Worm (Caenorhabditis elegans) whole organism, L4 larva: ENCODE results near the gene eif-3.L.

Experiments used
- F37D6.2 ChIP-seq: sonication (generic microtip); optimal IDR thresholded peaks from 2 replicates; lab custom pipeline; 2016; ENCODE audit warnings: mild to moderate bottlenecking, missing genetic modification characterization, missing compliant biosample characterization
- T26A8.4 ChIP-seq: fragments of 200-800 bp; sonication (Bioruptor generic); IDR thresholded peaks from 2 replicates; pipeline ENCODE4 v1.3.6; 2022; ENCODE audit warnings: missing genetic modification characterization, missing compliant biosample characterization
- Y105C5A.15 ChIP-seq: fragments of 200-800 bp; sonication (Bioruptor generic); IDR thresholded peaks from 2 replicates; pipeline ENCODE4 v1.3.6; 2022; ENCODE audit warnings: missing genetic modification characterization, missing compliant biosample characterization
- Y5F2A.4 ChIP-seq: fragments of 200-800 bp; sonication (Bioruptor generic); optimal IDR thresholded peaks from 2 replicates; lab custom pipeline; 2018; ENCODE audit warnings: mild to moderate bottlenecking, missing genetic modification characterization, missing compliant biosample characterization
- ZK546.5 ChIP-seq, 2 experiments: sonication (generic microtip); optimal IDR thresholded peaks; 2 replicates each; lab custom pipeline; 2017; ENCODE audit warnings: missing biosample characterization in 2 of 2, missing genetic modification characterization in 2 of 2
- aha-1 ChIP-seq: fragments of 150-350 bp; peaks from one replicate; lab custom pipeline; 2014; ENCODE audit warnings: missing biosample characterization, missing genetic modification characterization
- arid-1 ChIP-seq: fragments of 200-800 bp; sonication (Bioruptor generic); conservative IDR thresholded peaks from 2 replicates; pipeline ENCODE4 v1.3.6; 2022; ENCODE audit warnings: missing genetic modification reagents, missing genetic modification characterization, missing compliant biosample characterization
- ceh-20 ChIP-seq: fragments of 200-800 bp; sonication (Bioruptor generic); IDR thresholded peaks from 2 replicates; pipeline ENCODE4 v1.3.6; 2022; ENCODE audit warnings: missing genetic modification reagents, missing genetic modification characterization, missing compliant biosample characterization
- ceh-32 ChIP-seq: sonication (generic microtip); optimal IDR thresholded peaks from 2 replicates; lab custom pipeline; 2016; ENCODE audit warnings: mild to moderate bottlenecking, missing genetic modification characterization, missing compliant biosample characterization; ENCODE audit not compliant: poor library complexity
- ceh-44 ChIP-seq: fragments of 200-800 bp; sonication (Bioruptor generic); IDR thresholded peaks from 2 replicates; pipeline ENCODE4 v1.3.6; 2022; ENCODE audit warnings: missing genetic modification reagents, missing genetic modification characterization, missing compliant biosample characterization
- ceh-82 ChIP-seq: sonication (generic microtip); optimal IDR thresholded peaks from 2 replicates; lab custom pipeline; 2017; ENCODE audit warnings: missing biosample characterization, missing genetic modification characterization
- ctbp-1 ChIP-seq: fragments of 200-800 bp; sonication (Bioruptor generic); IDR thresholded peaks from 2 replicates; pipeline ENCODE4 v1.3.6; 2022; ENCODE audit warnings: missing genetic modification reagents, missing genetic modification characterization, missing compliant biosample characterization
- dmd-8 ChIP-seq: fragments of 200-800 bp; sonication (Bioruptor generic); IDR thresholded peaks from 2 replicates; pipeline ENCODE4 v1.3.6; 2022; ENCODE audit warnings: missing genetic modification characterization, missing compliant biosample characterization
- dpl-1 ChIP-seq: fragments of 150-350 bp; optimal IDR thresholded peaks from 2 replicates; lab custom pipeline; 2014; ENCODE audit warnings: missing biosample characterization, missing genetic modification reagents, missing genetic modification characterization
- duxl-1 ChIP-seq: sonication (generic microtip); optimal IDR thresholded peaks from 2 replicates; lab custom pipeline; 2016; ENCODE audit warnings: mild to moderate bottlenecking, missing genetic modification characterization, moderate library complexity, missing compliant biosample characterization; ENCODE audit not compliant: poor library complexity
- dve-1 ChIP-seq: sonication (generic microtip); optimal IDR thresholded peaks from 2 replicates; lab custom pipeline; 2017; ENCODE audit warnings: antibody characterized with exemption, mild to moderate bottlenecking, missing genetic modification characterization, missing compliant biosample characterization; ENCODE audit not compliant: insufficient read depth
- hif-1 ChIP-seq, 2 experiments: sonication (generic microtip); optimal IDR thresholded peaks; 2 replicates each; lab custom pipeline; 2016 to 2017; ENCODE audit warnings: missing compliant biosample characterization in 2 of 2, missing genetic modification characterization in 2 of 2, missing genetic modification reagents in 2 of 2, missing genotype in 2 of 2, mild to moderate bottlenecking in 1 of 2
- hlh-11 ChIP-seq: fragments of 200-800 bp; sonication (Bioruptor generic); optimal IDR thresholded peaks from 2 replicates; lab custom pipeline; 2018; ENCODE audit warnings: mild to moderate bottlenecking, missing genetic modification characterization, missing compliant biosample characterization
- hlh-30 ChIP-seq: sonication (generic microtip); optimal IDR thresholded peaks from 2 replicates; lab custom pipeline; 2017; ENCODE audit warnings: antibody characterized with exemption, mild to moderate bottlenecking, missing genetic modification characterization, missing compliant biosample characterization; ENCODE audit not compliant: insufficient read depth
- jun-1 ChIP-seq: fragments of 150-350 bp; optimal IDR thresholded peaks from 2 replicates; lab custom pipeline; 2014; ENCODE audit warnings: missing biosample characterization, missing genetic modification reagents, missing genetic modification characterization
- lin-13 ChIP-seq: fragments of 150-350 bp; optimal IDR thresholded peaks from 2 replicates; lab custom pipeline; 2014; ENCODE audit warnings: missing biosample characterization, missing genetic modification reagents, missing genetic modification characterization
- lin-15B ChIP-seq: fragments of 150-350 bp; sonication (generic microtip); optimal IDR thresholded peaks from 3 replicates; lab custom pipeline; 2014; ENCODE audit warnings: missing biosample characterization, missing genetic modification characterization
- lin-29 ChIP-seq: fragments of 200-800 bp; sonication (Bioruptor generic); IDR thresholded peaks from 2 replicates; pipeline ENCODE4 v1.3.6; 2022; ENCODE audit warnings: missing genetic modification reagents, missing genetic modification characterization, missing compliant biosample characterization
- lin-38 ChIP-seq: fragments of 200-800 bp; sonication (Bioruptor generic); IDR thresholded peaks from 2 replicates; pipeline ENCODE4 v1.3.6; 2022; ENCODE audit warnings: missing genetic modification reagents, missing genetic modification characterization, missing compliant biosample characterization
- lsy-2 ChIP-seq, 2 experiments: fragments of 150-350 bp in 1 of 2; sonication (generic microtip) in 1 of 2; optimal IDR thresholded peaks; 2 replicates each; lab custom pipeline; 2014 to 2017; ENCODE audit warnings: missing biosample characterization in 2 of 2, missing genetic modification characterization in 2 of 2
- mdl-1 ChIP-seq, 2 experiments: fragments of 150-350 bp in 1 of 2; sonication (generic microtip) in 1 of 2; optimal IDR thresholded peaks; 2 replicates each; lab custom pipeline; 2014 to 2017; ENCODE audit warnings: missing biosample characterization in 2 of 2, missing genetic modification characterization in 2 of 2
- mep-1 ChIP-seq: fragments of 150-350 bp; sonication (generic microtip); optimal IDR thresholded peaks from 3 replicates; lab custom pipeline; 2014; ENCODE audit warnings: missing biosample characterization, missing genetic modification characterization
- nhr-10 ChIP-seq: fragments of 150-350 bp; optimal IDR thresholded peaks from 2 replicates; lab custom pipeline; 2014; ENCODE audit warnings: missing biosample characterization, missing genetic modification characterization
- nhr-6 ChIP-seq: fragments of 150-350 bp; optimal IDR thresholded peaks from 2 replicates; lab custom pipeline; 2014; ENCODE audit warnings: missing biosample characterization, missing genetic modification characterization
- nhr-76 ChIP-seq: fragments of 150-350 bp; optimal IDR thresholded peaks from 2 replicates; lab custom pipeline; 2014; ENCODE audit warnings: missing biosample characterization, missing genetic modification characterization
- nhr-77 ChIP-seq: fragments of 150-350 bp; optimal IDR thresholded peaks from 2 replicates; lab custom pipeline; 2014; ENCODE audit warnings: missing biosample characterization, missing genetic modification characterization
- pha-4 ChIP-seq, 2 experiments: fragments of 150-350 bp in 1 of 2; fragments of 200-800 bp in 1 of 2; sonication (Bioruptor generic) in 1 of 2; IDR thresholded peaks in 1 of 2; optimal IDR thresholded peaks in 1 of 2; 2 replicates each; pipeline versions ENCODE4 v1.3.6 to Lab custom; 2014 to 2022; ENCODE audit warnings: missing genetic modification characterization in 2 of 2, missing genetic modification reagents in 2 of 2, missing biosample characterization in 1 of 2, missing compliant biosample characterization in 1 of 2
- php-3 ChIP-seq: fragments of 200-800 bp; sonication (Bioruptor generic); IDR thresholded peaks from 2 replicates; pipeline ENCODE4 v1.3.6; 2022; ENCODE audit warnings: missing genetic modification reagents, missing genetic modification characterization, missing compliant biosample characterization
- rbr-2 ChIP-seq: sonication (generic microtip); optimal IDR thresholded peaks from 2 replicates; lab custom pipeline; 2016; ENCODE audit warnings: missing genotype, missing genetic modification characterization, missing compliant biosample characterization
- set-16 ChIP-seq: fragments of 200-800 bp; sonication (Bioruptor generic); IDR thresholded peaks from 2 replicates; pipeline ENCODE4 v1.3.6; 2022; ENCODE audit warnings: missing genetic modification reagents, missing genetic modification characterization, missing compliant biosample characterization
- snpc-4 ChIP-seq: fragments of 150-350 bp; optimal IDR thresholded peaks from 2 replicates; lab custom pipeline; 2014; ENCODE audit warnings: missing biosample characterization, missing genetic modification characterization
- spr-1 ChIP-seq: sonication (generic microtip); optimal IDR thresholded peaks from 2 replicates; lab custom pipeline; 2016; ENCODE audit warnings: mild to moderate bottlenecking, missing genetic modification characterization, missing compliant biosample characterization
- unc-39 ChIP-seq: sonication (generic microtip); optimal IDR thresholded peaks from 2 replicates; lab custom pipeline; 2017; ENCODE audit warnings: missing biosample characterization, missing genetic modification characterization
- unc-62 ChIP-seq, 3 experiments: fragments of 150-350 bp in 1 of 3; sonication (generic microtip); optimal IDR thresholded peaks in 2 of 3; peaks in 1 of 3; 1 replicate in 1 of 3; 2 replicates in 2 of 3; lab custom pipeline; 2014 to 2017; ENCODE audit warnings: missing biosample characterization in 3 of 3, missing genetic modification characterization in 3 of 3, missing genetic modification reagents in 3 of 3, missing genotype in 1 of 3
- vab-7 ChIP-seq: fragments of 200-800 bp; sonication (Bioruptor generic); IDR thresholded peaks from 2 replicates; pipeline ENCODE4 v1.3.6; 2022; ENCODE audit warnings: missing genetic modification reagents, missing genetic modification characterization, missing compliant biosample characterization
- zag-1 ChIP-seq: fragments of 150-350 bp; optimal IDR thresholded peaks from 2 replicates; lab custom pipeline; 2014; ENCODE audit warnings: missing biosample characterization, missing genetic modification characterization
- zfp-3 ChIP-seq: fragments of 200-800 bp; sonication (Bioruptor generic); conservative IDR thresholded peaks from 2 replicates; pipeline ENCODE4 v1.3.6; 2022; ENCODE audit warnings: missing genetic modification reagents, missing genetic modification characterization, missing compliant biosample characterization

Gene eif-3.L

DNA sequence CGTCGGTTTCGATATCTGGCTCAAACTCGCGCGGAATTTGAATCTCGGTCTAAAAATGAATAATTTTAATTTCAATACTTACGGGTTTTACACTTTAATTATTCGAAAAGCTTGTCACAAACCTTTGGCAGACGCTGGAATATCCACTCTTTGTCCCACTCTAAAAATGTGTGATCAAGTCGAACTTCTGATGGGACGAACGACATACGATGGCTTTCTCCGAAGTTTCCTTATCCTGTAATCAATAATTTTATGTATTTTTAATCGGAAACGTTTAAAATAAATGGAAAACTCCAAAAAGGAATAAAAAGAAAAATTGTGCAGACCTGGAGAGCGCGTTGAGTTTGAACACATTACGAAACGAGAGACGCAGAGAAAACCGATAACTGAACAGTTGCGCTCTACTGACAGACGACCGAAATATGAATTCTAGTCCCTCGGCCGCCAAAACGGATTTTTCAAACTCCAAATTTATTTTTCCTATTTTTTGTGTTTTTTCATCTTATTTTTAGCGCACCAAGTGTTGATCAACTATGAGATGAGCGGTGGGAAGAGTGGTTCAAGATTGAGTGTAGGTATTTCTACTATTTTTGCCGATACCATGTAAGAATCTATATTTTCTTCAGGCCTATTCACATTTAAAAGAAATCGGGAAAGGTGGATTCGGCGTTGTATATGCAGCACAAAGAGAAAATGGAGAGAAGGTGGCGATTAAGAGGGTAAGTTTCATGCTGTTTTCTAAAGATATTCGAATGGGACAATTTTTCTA, 27.1 kb upstream of the eif-3.L start, which contains the start of the genes sam-4, F59E12.17 and zyg-1 (continued):
- TF ChIP-seq ZK546.5 (tag; optimal IDR thresholded peaks at IDR 0.05; lab: Kevin White, UChicago), result no peak
- no peak for TF ChIP-seq php-3
- peak; percentile 92 for TF ChIP-seq lin-38 (GFP tag; lab: Robert Waterston, UW)
- no peak for TF ChIP-seq set-16 (GFP tag; lab: Robert Waterston, UW)
- TF ChIP-seq jun-1 (tag; lab: Kevin White, UChicago), result no peak
- TF ChIP-seq ctbp-1 (GFP tag; lab: Robert Waterston, UW), result no peak
- no peak for TF ChIP-seq pha-4 (GFP tag; IDR thresholded peaks at IDR 0.05; lab: Robert Waterston, UW)
- TF ChIP-seq pha-4 (tag; optimal IDR thresholded peaks at IDR 0.05; lab: Kevin White, UChicago), result peak; percentile 70
- TF ChIP-seq zfp-3 (GFP tag; lab: Robert Waterston, UW), result no peak
- TF ChIP-seq T26A8.4 (GFP tag; lab: Robert Waterston, UW), result no peak
- TF ChIP-seq mdl-1 (tag; optimal IDR thresholded peaks at IDR 0.05; lab: Kevin White, UChicago), result peak in 1 of 2 experiments; percentile 9
- no peak for TF ChIP-seq nhr-76 (tag; lab: Kevin White, UChicago)
- TF ChIP-seq arid-1 (GFP tag; lab: Robert Waterston, UW), result 0 out of 2 replicates have a peak, but pooled peaks have one; percentile 17
- peak; percentile 8 for TF ChIP-seq hlh-11 (tag; lab: Kevin White, UChicago)
- peak; percentile 74 for TF ChIP-seq dpl-1 (GFP tag; lab: Kevin White, UChicago)
- peak in 1 of 2 experiments; percentile 70 for TF ChIP-seq hif-1 (tag; optimal IDR thresholded peaks at IDR 0.05; lab: Kevin White, UChicago)
- peak; percentile 31 for TF ChIP-seq lin-15B
- TF ChIP-seq ceh-44, result peak; percentile 75; the same call in 1 of the 2 replicates
- TF ChIP-seq rbr-2 (tag; lab: Kevin White, UChicago), result peak; percentile 24
- TF ChIP-seq nhr-77 (tag; lab: Kevin White, UChicago), result peak; percentile 29
- no peak for TF ChIP-seq dmd-8 (GFP tag; lab: Robert Waterston, UW)
- no peak for TF ChIP-seq Y5F2A.4 (GFP tag; lab: Kevin White, UChicago)
- no peak for TF ChIP-seq lin-13 (GFP tag; lab: Kevin White, UChicago)
- TF ChIP-seq ceh-82 (tag; lab: Kevin White, UChicago), result no peak
- TF ChIP-seq lsy-2 (tag; optimal IDR thresholded peaks at IDR 0.05; lab: Kevin White, UChicago), result peak in 1 of 2 experiments; percentile 81
- TF ChIP-seq aha-1 (tag; lab: Kevin White, UChicago), result peak; percentile 50
- TF ChIP-seq nhr-6 (tag; lab: Kevin White, UChicago), result peak; percentile 77
- no peak for TF ChIP-seq zag-1 (tag; lab: Kevin White, UChicago)
- TF ChIP-seq lin-29 (GFP tag; lab: Robert Waterston, UW), result no peak
- TF ChIP-seq unc-62 (GFP tag; optimal IDR thresholded peaks at IDR 0.05 in 1 of 2; lab: Kevin White, UChicago), result peak in 1 of 2 experiments; percentile 52
- no peak for TF ChIP-seq unc-62 (tag; optimal IDR thresholded peaks at IDR 0.05; lab: Kevin White, UChicago)
- no peak for TF ChIP-seq dve-1 (tag; lab: Kevin White, UChicago)
- TF ChIP-seq F37D6.2, result no peak

- TF ChIP-seq Y105C5A.15, result no peak
- no peak for TF ChIP-seq ceh-32
- no peak for TF ChIP-seq vab-7 (GFP tag; lab: Robert Waterston, UW)
- no peak for TF ChIP-seq unc-39 (tag; lab: Kevin White, UChicago)
- TF ChIP-seq hlh-30 (tag; lab: Kevin White, UChicago), result no peak
- no peak for TF ChIP-seq ctbp-1 (GFP tag; lab: Robert Waterston, UW)
- no peak for TF ChIP-seq duxl-1 (tag; lab: Kevin White, UChicago)
- no peak for TF ChIP-seq spr-1
- no peak for TF ChIP-seq snpc-4
- TF ChIP-seq nhr-77 (tag; lab: Kevin White, UChicago), result no peak
- TF ChIP-seq nhr-6 (tag; lab: Kevin White, UChicago), result no peak
- TF ChIP-seq set-16 (GFP tag; lab: Robert Waterston, UW), result no peak
- no peak for TF ChIP-seq F37D6.2
- TF ChIP-seq mep-1 (tag; lab: Kevin White, UChicago), result no peak
- no peak for TF ChIP-seq nhr-10 (tag; lab: Kevin White, UChicago)
- TF ChIP-seq T26A8.4 (GFP tag; lab: Robert Waterston, UW), result no peak
- TF ChIP-seq arid-1 (GFP tag; lab: Robert Waterston, UW), result no peak
- no peak for TF ChIP-seq ceh-20 (GFP tag; lab: Robert Waterston, UW)
Observed at ce11 chrII:5648272-5648671, 26.0 kb upstream of the eif-3.L start, which contains the start of gene ddl-1. Gene ddl-1, minus strand, starts transcription at chrII:5648372.
